Fruit fly (Drosophila melanogaster) whole organism, pupa: Measurements from ENCODE around the gene CG9257.

Source experiments
- CG10348 ChIP-seq: fragments of 200-800 bp; sonication (Bioruptor generic); IDR thresholded peaks from 2 replicates; pipeline ENCODE4 v1.3.6; 2022; ENCODE audit warnings: missing biosample characterization, missing genetic modification characterization
- CG13204 ChIP-seq: fragments of 200-800 bp; sonication (Bioruptor generic); optimal IDR thresholded peaks from 2 replicates; lab custom pipeline; 2018; ENCODE audit warnings: missing biosample characterization, mild to moderate bottlenecking, missing genetic modification characterization, moderate library complexity
- CG15710 ChIP-seq: fragments of 200-800 bp; sonication (Bioruptor generic); optimal IDR thresholded peaks from 2 replicates; lab custom pipeline; 2018; ENCODE audit warnings: missing biosample characterization, mild to moderate bottlenecking, missing genetic modification characterization, moderate library complexity
- CG34367 ChIP-seq: fragments of 200-800 bp; sonication (Bioruptor generic); optimal IDR thresholded peaks from 2 replicates; lab custom pipeline; 2018; ENCODE audit warnings: missing biosample characterization, mild to moderate bottlenecking, missing genetic modification characterization
- CG4496 ChIP-seq: fragments of 200-800 bp; sonication (Bioruptor generic); IDR thresholded peaks from 3 replicates; pipeline ENCODE4 v1.3.6; 2022; ENCODE audit warnings: missing biosample characterization, missing genetic modification characterization
- CG8159 ChIP-seq: fragments of 200-800 bp; sonication (Bioruptor generic); optimal IDR thresholded peaks from 3 replicates; lab custom pipeline; 2018; ENCODE audit warnings: missing biosample characterization, mild to moderate bottlenecking, missing genetic modification characterization, moderate library complexity
- CG8301 ChIP-seq: fragments of 200-800 bp; sonication (Bioruptor generic); optimal IDR thresholded peaks from 2 replicates; lab custom pipeline; 2018; ENCODE audit warnings: missing biosample characterization, mild to moderate bottlenecking, missing genetic modification characterization
- CG9948 ChIP-seq: fragments of 200-800 bp; sonication (Bioruptor generic); optimal IDR thresholded peaks from 2 replicates; lab custom pipeline; 2018; ENCODE audit warnings: missing biosample characterization, mild to moderate bottlenecking, missing genetic modification characterization, moderate library complexity
- EcR ChIP-seq: fragments of 200-800 bp; sonication (Bioruptor generic); optimal IDR thresholded peaks from 3 replicates; lab custom pipeline; 2019; ENCODE audit warnings: missing biosample characterization, missing genetic modification characterization, mild to moderate bottlenecking, moderate library complexity, missing genetic modification reagents
- Snoo ChIP-seq: fragments of 200-800 bp; sonication (Bioruptor generic); optimal IDR thresholded peaks from 3 replicates; lab custom pipeline; 2017; ENCODE audit warnings: missing biosample characterization, mild to moderate bottlenecking, missing genetic modification characterization, inconsistent platforms
- fd96Ca ChIP-seq: fragments of 200-800 bp; sonication (Bioruptor generic); IDR thresholded peaks from 3 replicates; pipeline ENCODE4 v1.3.6; 2022; ENCODE audit warnings: missing biosample characterization, missing genetic modification characterization
- gl ChIP-seq: fragments of 200-800 bp; sonication (Bioruptor generic); optimal IDR thresholded peaks from 2 replicates; lab custom pipeline; 2018; ENCODE audit warnings: missing biosample characterization, mild to moderate bottlenecking, missing genetic modification characterization

DNA sequence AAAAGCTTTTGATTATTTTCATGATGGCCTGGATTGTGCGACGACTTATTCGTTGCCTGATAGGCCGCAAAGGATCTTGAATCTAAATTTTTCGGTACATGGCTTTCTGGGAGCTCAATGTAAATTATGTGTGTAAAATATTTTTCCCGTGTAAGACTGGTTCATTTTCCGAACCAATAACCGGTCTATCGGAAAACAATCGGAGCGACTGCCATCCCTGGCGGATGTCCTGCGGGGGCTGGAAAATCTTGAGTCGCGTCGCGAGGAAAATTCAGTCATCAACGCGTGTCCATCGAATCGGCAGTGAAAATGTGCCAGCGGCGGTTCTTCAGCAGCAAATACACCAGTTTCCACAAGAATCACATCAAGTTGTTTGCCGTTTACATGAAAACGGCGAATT lies 1.8 kb downstream of the CG9257 start, which contains the start of the genes CG46307 and Nhe2:
- TF ChIP-seq CG13204 (GFP tag; lab: Kevin White, UChicago) (no peak), gl (tag; lab: Kevin White, UChicago) (no peak), CG10348 (no peak), CG9948 (tag; lab: Kevin White, UChicago) (no peak), CG34367 (tag; lab: Kevin White, UChicago) (no peak), CG8159 (tag; lab: Kevin White, UChicago) (no peak), Snoo (no peak), CG15710 (no peak), CG8301 (tag; lab: Kevin White, UChicago) (no peak), CG4496 (GFP tag; lab: Robert Waterston, UW) (peak; percentile 49; the same call in 1 of the 3 replicates), EcR (no peak), fd96Ca (no peak)
